Worm (Caenorhabditis elegans) whole organism, L4 larva: ENCODE results near the gene R07E5.15.

Experiments used
- D1046.2 ChIP-seq: fragments of 200-800 bp; sonication (Bioruptor generic); IDR thresholded peaks from 2 replicates; pipeline ENCODE4 v1.3.6; 2022; ENCODE audit warnings: missing genetic modification characterization, missing compliant biosample characterization
- F26F4.8 ChIP-seq: fragments of 200-800 bp; sonication (Bioruptor generic); conservative IDR thresholded peaks from 2 replicates; pipeline ENCODE4 v1.3.6; 2022; ENCODE audit warnings: missing genetic modification characterization, missing compliant biosample characterization
- F37D6.2 ChIP-seq: sonication (generic microtip); optimal IDR thresholded peaks from 2 replicates; lab custom pipeline; 2016; ENCODE audit warnings: mild to moderate bottlenecking, missing genetic modification characterization, missing compliant biosample characterization
- T20F7.1 ChIP-seq: fragments of 200-800 bp; sonication (Bioruptor generic); optimal IDR thresholded peaks from 2 replicates; lab custom pipeline; 2018; ENCODE audit warnings: mild to moderate bottlenecking, missing genetic modification characterization, missing compliant biosample characterization
- Y105C5A.15 ChIP-seq: fragments of 200-800 bp; sonication (Bioruptor generic); IDR thresholded peaks from 2 replicates; pipeline ENCODE4 v1.3.6; 2022; ENCODE audit warnings: missing genetic modification characterization, missing compliant biosample characterization
- Y48G9A.11 ChIP-seq: fragments of 200-800 bp; sonication (Bioruptor generic); IDR thresholded peaks from 2 replicates; pipeline ENCODE4 v1.3.6; 2022; ENCODE audit warnings: missing genetic modification reagents, missing genetic modification characterization, missing compliant biosample characterization
- Y75B8A.6 ChIP-seq: fragments of 200-800 bp; sonication (Bioruptor generic); IDR thresholded peaks from 2 replicates; pipeline ENCODE4 v1.3.6; 2022; ENCODE audit warnings: missing genetic modification reagents, missing genetic modification characterization, missing compliant biosample characterization
- aly-2 ChIP-seq: sonication (generic microtip); optimal IDR thresholded peaks from 2 replicates; lab custom pipeline; 2018; ENCODE audit warnings: missing biosample characterization, missing genetic modification characterization
- arid-1 ChIP-seq: fragments of 200-800 bp; sonication (Bioruptor generic); conservative IDR thresholded peaks from 2 replicates; pipeline ENCODE4 v1.3.6; 2022; ENCODE audit warnings: missing genetic modification reagents, missing genetic modification characterization, missing compliant biosample characterization
- ceh-20 ChIP-seq: fragments of 200-800 bp; sonication (Bioruptor generic); IDR thresholded peaks from 2 replicates; pipeline ENCODE4 v1.3.6; 2022; ENCODE audit warnings: missing genetic modification reagents, missing genetic modification characterization, missing compliant biosample characterization
- daf-8 ChIP-seq: fragments of 200-800 bp; sonication (Bioruptor generic); IDR thresholded peaks from 2 replicates; pipeline ENCODE4 v1.3.6; 2022; ENCODE audit warnings: missing genetic modification characterization, missing compliant biosample characterization
- dmd-8 ChIP-seq: fragments of 200-800 bp; sonication (Bioruptor generic); IDR thresholded peaks from 2 replicates; pipeline ENCODE4 v1.3.6; 2022; ENCODE audit warnings: missing genetic modification characterization, missing compliant biosample characterization
- duxl-1 ChIP-seq: sonication (generic microtip); optimal IDR thresholded peaks from 2 replicates; lab custom pipeline; 2016; ENCODE audit warnings: mild to moderate bottlenecking, missing genetic modification characterization, moderate library complexity, missing compliant biosample characterization; ENCODE audit not compliant: poor library complexity
- dve-1 ChIP-seq: sonication (generic microtip); optimal IDR thresholded peaks from 2 replicates; lab custom pipeline; 2017; ENCODE audit warnings: antibody characterized with exemption, mild to moderate bottlenecking, missing genetic modification characterization, missing compliant biosample characterization; ENCODE audit not compliant: insufficient read depth
- fos-1 ChIP-seq: fragments of 150-350 bp; optimal IDR thresholded peaks from 2 replicates; lab custom pipeline; 2014; ENCODE audit warnings: missing biosample characterization, missing genetic modification characterization
- gei-8 ChIP-seq: fragments of 200-800 bp; sonication (Bioruptor generic); optimal IDR thresholded peaks from 2 replicates; lab custom pipeline; 2018; ENCODE audit warnings: mild to moderate bottlenecking, missing genetic modification characterization, missing compliant biosample characterization
- hif-1 ChIP-seq, 2 experiments: sonication (generic microtip); optimal IDR thresholded peaks; 2 replicates each; lab custom pipeline; 2016 to 2017; ENCODE audit warnings: missing compliant biosample characterization in 2 of 2, missing genetic modification characterization in 2 of 2, missing genetic modification reagents in 2 of 2, missing genotype in 2 of 2, mild to moderate bottlenecking in 1 of 2
- hlh-11 ChIP-seq: fragments of 200-800 bp; sonication (Bioruptor generic); optimal IDR thresholded peaks from 2 replicates; lab custom pipeline; 2018; ENCODE audit warnings: mild to moderate bottlenecking, missing genetic modification characterization, missing compliant biosample characterization
- lim-7 ChIP-seq: fragments of 200-800 bp; sonication (Bioruptor generic); IDR thresholded peaks from 2 replicates; pipeline ENCODE4 v1.3.6; 2022; ENCODE audit warnings: missing genetic modification characterization, missing compliant biosample characterization
- lin-1 ChIP-seq: fragments of 200-800 bp; sonication (Bioruptor generic); IDR thresholded peaks from 2 replicates; pipeline ENCODE4 v1.3.6; 2022; ENCODE audit warnings: missing genetic modification reagents, missing genetic modification characterization, missing compliant biosample characterization
- lin-13 ChIP-seq: fragments of 150-350 bp; optimal IDR thresholded peaks from 2 replicates; lab custom pipeline; 2014; ENCODE audit warnings: missing biosample characterization, missing genetic modification reagents, missing genetic modification characterization
- lin-15B ChIP-seq: fragments of 150-350 bp; sonication (generic microtip); optimal IDR thresholded peaks from 3 replicates; lab custom pipeline; 2014; ENCODE audit warnings: missing biosample characterization, missing genetic modification characterization
- lin-38 ChIP-seq: fragments of 200-800 bp; sonication (Bioruptor generic); IDR thresholded peaks from 2 replicates; pipeline ENCODE4 v1.3.6; 2022; ENCODE audit warnings: missing genetic modification reagents, missing genetic modification characterization, missing compliant biosample characterization
- lir-3 ChIP-seq: sonication (generic microtip); optimal IDR thresholded peaks from 2 replicates; lab custom pipeline; 2016; ENCODE audit warnings: mild to moderate bottlenecking, missing genetic modification characterization, missing compliant biosample characterization
- lsy-2 ChIP-seq, 2 experiments: fragments of 150-350 bp in 1 of 2; sonication (generic microtip) in 1 of 2; optimal IDR thresholded peaks; 2 replicates each; lab custom pipeline; 2014 to 2017; ENCODE audit warnings: missing biosample characterization in 2 of 2, missing genetic modification characterization in 2 of 2
- mdl-1 ChIP-seq, 2 experiments: fragments of 150-350 bp in 1 of 2; sonication (generic microtip) in 1 of 2; optimal IDR thresholded peaks; 2 replicates each; lab custom pipeline; 2014 to 2017; ENCODE audit warnings: missing biosample characterization in 2 of 2, missing genetic modification characterization in 2 of 2
- mep-1 ChIP-seq: fragments of 150-350 bp; sonication (generic microtip); optimal IDR thresholded peaks from 3 replicates; lab custom pipeline; 2014; ENCODE audit warnings: missing biosample characterization, missing genetic modification characterization
- mes-2 ChIP-seq: sonication (generic microtip); optimal IDR thresholded peaks from 2 replicates; lab custom pipeline; 2016; ENCODE audit warnings: missing genotype, mild to moderate bottlenecking, missing genetic modification characterization, missing compliant biosample characterization; ENCODE audit not compliant: poor library complexity, severe bottlenecking
- mxl-2 ChIP-seq: fragments of 200-800 bp; sonication (Bioruptor generic); conservative IDR thresholded peaks from 2 replicates; pipeline ENCODE4 v1.3.6; 2022; ENCODE audit warnings: missing genetic modification reagents, missing genetic modification characterization, missing compliant biosample characterization
- mxl-3 ChIP-seq: fragments of 200-800 bp; sonication (Bioruptor generic); optimal IDR thresholded peaks from 2 replicates; lab custom pipeline; 2018; ENCODE audit warnings: mild to moderate bottlenecking, missing genetic modification characterization, missing compliant biosample characterization
- nhr-42 ChIP-seq: fragments of 200-800 bp; sonication (Bioruptor generic); IDR thresholded peaks from 2 replicates; pipeline ENCODE4 v1.3.6; 2022; ENCODE audit warnings: missing genetic modification characterization, missing compliant biosample characterization
- nhr-48 ChIP-seq: sonication (generic microtip); optimal IDR thresholded peaks from 2 replicates; lab custom pipeline; 2016; ENCODE audit warnings: mild to moderate bottlenecking, missing genetic modification characterization, missing compliant biosample characterization
- nhr-77 ChIP-seq: fragments of 150-350 bp; optimal IDR thresholded peaks from 2 replicates; lab custom pipeline; 2014; ENCODE audit warnings: missing biosample characterization, missing genetic modification characterization
- php-3 ChIP-seq: fragments of 200-800 bp; sonication (Bioruptor generic); IDR thresholded peaks from 2 replicates; pipeline ENCODE4 v1.3.6; 2022; ENCODE audit warnings: missing genetic modification reagents, missing genetic modification characterization, missing compliant biosample characterization
- pqm-1 ChIP-seq: sonication (generic microtip); optimal IDR thresholded peaks from 2 replicates; lab custom pipeline; 2017; ENCODE audit warnings: missing biosample characterization, missing genetic modification characterization
- saeg-2 ChIP-seq: fragments of 200-800 bp; sonication (Bioruptor generic); IDR thresholded peaks from 2 replicates; pipeline ENCODE4 v1.3.6; 2022; ENCODE audit warnings: missing genetic modification reagents, missing genetic modification characterization, missing compliant biosample characterization
- set-16 ChIP-seq: fragments of 200-800 bp; sonication (Bioruptor generic); IDR thresholded peaks from 2 replicates; pipeline ENCODE4 v1.3.6; 2022; ENCODE audit warnings: missing genetic modification reagents, missing genetic modification characterization, missing compliant biosample characterization
- snpc-1.2 ChIP-seq: fragments of 200-800 bp; sonication (Bioruptor generic); IDR thresholded peaks from 2 replicates; pipeline ENCODE4 v1.3.6; 2022; ENCODE audit warnings: missing genetic modification reagents, missing genetic modification characterization, missing compliant biosample characterization
- snpc-4 ChIP-seq: fragments of 150-350 bp; optimal IDR thresholded peaks from 2 replicates; lab custom pipeline; 2014; ENCODE audit warnings: missing biosample characterization, missing genetic modification characterization
- unc-130 ChIP-seq: sonication (generic microtip); optimal IDR thresholded peaks from 2 replicates; lab custom pipeline; 2016; ENCODE audit warnings: missing genetic modification reagents, missing genetic modification characterization, missing compliant biosample characterization
- zip-2 ChIP-seq: fragments of 150-350 bp; optimal IDR thresholded peaks from 2 replicates; lab custom pipeline; 2014; ENCODE audit warnings: missing biosample characterization, missing genetic modification characterization
- ztf-11 ChIP-seq: fragments of 150-350 bp; optimal IDR thresholded peaks from 2 replicates; lab custom pipeline; 2014; ENCODE audit warnings: missing biosample characterization, missing genetic modification characterization

R07E5.15 gene

DNA sequence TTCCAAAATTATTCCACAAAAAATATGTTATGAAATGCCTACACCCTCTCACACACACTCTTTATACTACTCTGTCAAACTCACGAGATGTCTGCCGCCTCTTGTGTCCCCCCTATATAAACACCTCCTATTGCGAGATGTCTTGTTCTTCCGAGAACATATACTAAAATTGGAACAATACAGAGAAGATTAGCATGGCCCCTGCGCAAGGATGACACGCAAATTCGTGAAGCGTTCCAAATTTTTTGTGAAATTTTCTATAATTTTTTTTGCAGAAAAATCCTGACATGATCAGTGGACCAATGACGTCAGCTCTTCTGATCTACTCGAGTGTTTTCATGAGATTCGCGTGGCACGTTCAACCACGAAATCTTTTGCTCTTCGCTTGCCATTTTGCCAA, 12.8 kb downstream of the R07E5.15 start (continued):
- TF ChIP-seq mep-1 (tag; lab: Kevin White, UChicago): peak; percentile 56
- peak; percentile 20 for TF ChIP-seq hlh-11 (tag; lab: Kevin White, UChicago)
- peak; percentile 46 for TF ChIP-seq dve-1
- 0 out of 2 replicates have a peak, but pooled peaks have one; percentile 39 for TF ChIP-seq Y48G9A.11 (GFP tag; lab: Robert Waterston, UW)
- peak; percentile 67 for TF ChIP-seq duxl-1
- peak; percentile 79; the same call in 1 of the 2 replicates for TF ChIP-seq Y105C5A.15
- 0 out of 2 replicates have a peak, but pooled peaks have one; percentile 16 for TF ChIP-seq daf-8 (GFP tag; lab: Robert Waterston, UW)
- peak; percentile 90 for TF ChIP-seq snpc-4 (tag; lab: Kevin White, UChicago)
- TF ChIP-seq snpc-1.2: peak; percentile 68
- peak; percentile 73 for TF ChIP-seq lim-7 (GFP tag; lab: Robert Waterston, UW)
- TF ChIP-seq ceh-20 (GFP tag; lab: Robert Waterston, UW): peak; percentile 82
- TF ChIP-seq saeg-2 (GFP tag; lab: Robert Waterston, UW): peak; percentile 56; the same call in 1 of the 2 replicates
- 0 out of 2 replicates have a peak, but pooled peaks have one; percentile 60 for TF ChIP-seq F26F4.8 (GFP tag; lab: Robert Waterston, UW)
- TF ChIP-seq gei-8 (GFP tag; lab: Kevin White, UChicago): peak; percentile 38
- TF ChIP-seq arid-1 (GFP tag; lab: Robert Waterston, UW): peak; percentile 62
- 0 out of 2 replicates have a peak, but pooled peaks have one; percentile 7 for TF ChIP-seq nhr-42 (GFP tag; lab: Robert Waterston, UW)
- TF ChIP-seq, all 104 proteins: peak for 53; not testable (repeated sequence) for 51

DNA sequence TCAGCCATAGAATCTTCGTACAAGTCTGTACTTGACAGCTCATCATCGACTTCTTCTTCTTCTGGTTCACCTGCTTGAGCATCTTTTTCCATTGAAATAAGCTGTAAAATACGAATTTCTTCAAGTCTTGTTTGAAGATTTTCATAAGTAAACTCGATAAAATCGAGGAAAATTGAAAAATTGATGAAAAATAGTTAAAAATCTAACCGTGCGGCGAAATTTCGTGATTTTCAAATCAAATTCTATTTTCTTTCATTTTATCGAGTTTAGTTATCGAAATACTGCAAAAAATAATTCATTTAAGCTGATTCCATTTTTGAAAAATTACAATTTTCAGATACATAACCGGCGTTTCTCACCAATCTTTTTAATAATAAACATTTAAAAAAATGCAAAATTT, 13.9 kb downstream of the R07E5.15 start, which contains the start of gene R07E5.11:
R07E5.11 (minus strand) TSS at position 101 of the 400 bp plus-strand sequence.
- no peak for TF ChIP-seq hif-1 (tag; optimal IDR thresholded peaks at IDR 0.05; lab: Kevin White, UChicago)
- no peak for TF ChIP-seq mxl-3 (GFP tag; lab: Kevin White, UChicago)
- no peak for TF ChIP-seq mep-1 (tag; lab: Kevin White, UChicago)
- TF ChIP-seq nhr-42 (GFP tag; lab: Robert Waterston, UW): no peak
- TF ChIP-seq lin-38: no peak
- no peak for TF ChIP-seq F37D6.2 (tag; lab: Kevin White, UChicago)
- TF ChIP-seq lir-3 (tag; lab: Kevin White, UChicago): no peak
- TF ChIP-seq nhr-48: no peak
- no peak for TF ChIP-seq mxl-2 (GFP tag; lab: Robert Waterston, UW)

ce11 chrIII:4417956-4418355, 16.7 kb downstream of the R07E5.15 start, which contains the start of the genes R07E5.19 and pdcd-2:
TSS of gene R07E5.19 (minus strand) at chrIII:4418056.
TSS of gene pdcd-2 (minus strand) at chrIII:4418057.
- no peak for TF ChIP-seq lin-15B (tag; lab: Kevin White, UChicago)
- TF ChIP-seq D1046.2 (GFP tag; lab: Robert Waterston, UW): no peak
- no peak for TF ChIP-seq zip-2

DNA sequence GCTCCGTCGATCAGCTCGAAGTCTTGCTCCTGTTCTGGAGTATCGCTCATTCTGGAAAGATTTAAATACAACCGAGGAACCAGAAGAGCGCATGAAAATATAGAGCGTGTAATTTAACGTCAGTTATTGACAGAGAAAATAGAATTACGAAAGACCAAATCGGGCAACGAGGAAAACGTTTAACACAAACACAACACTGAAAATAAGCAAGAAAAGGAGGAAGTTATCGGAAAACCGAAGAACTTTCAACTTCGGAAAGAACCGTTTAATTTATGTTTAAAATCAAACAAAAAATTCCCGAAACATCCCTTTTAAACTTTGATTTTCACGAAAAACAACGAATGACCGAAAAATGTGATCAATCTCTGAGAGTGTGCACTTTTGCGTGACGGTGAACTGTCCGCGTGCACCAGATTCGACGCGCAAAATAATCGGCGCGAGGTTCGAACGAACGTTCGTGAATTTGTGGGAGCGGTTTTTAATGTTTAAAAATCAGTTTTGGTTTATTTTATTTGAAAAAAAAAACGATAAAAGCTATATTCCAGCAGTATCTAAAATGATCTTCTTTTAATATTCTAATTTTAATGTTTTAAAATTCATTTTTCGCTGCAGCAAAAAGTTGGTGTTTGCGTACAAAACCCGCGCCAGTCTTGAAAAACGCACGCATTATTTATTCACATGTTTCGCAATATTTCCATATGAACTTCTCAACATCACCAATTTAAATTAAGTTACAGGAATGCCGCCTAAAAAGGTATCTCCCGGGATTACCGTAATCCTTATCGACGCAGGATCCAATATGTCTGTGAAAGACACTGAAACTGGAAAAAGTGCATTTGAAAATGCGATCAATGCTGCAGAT, 18.1 kb downstream of the R07E5.15 start, which contains the start of the genes R07E5.7 and cku-80:
R07E5.7 (minus strand) TSS at position 51 of the 862 bp plus-strand sequence.
cku-80 (plus strand) TSS at position 732 of the 862 bp plus-strand sequence.
- no peak for TF ChIP-seq pqm-1 (tag; lab: Kevin White, UChicago)
- TF ChIP-seq F26F4.8 (GFP tag; lab: Robert Waterston, UW): no peak
- TF ChIP-seq mdl-1 (tag; optimal IDR thresholded peaks at IDR 0.05; lab: Kevin White, UChicago): peak in 1 of 2 experiments; percentile 15
- peak; percentile 17 for TF ChIP-seq nhr-77 (tag; lab: Kevin White, UChicago)
- peak; percentile 76 for TF ChIP-seq mes-2 (tag; lab: Kevin White, UChicago)
- no peak for TF ChIP-seq lin-1 (GFP tag; lab: Robert Waterston, UW)
- TF ChIP-seq hif-1 (tag; optimal IDR thresholded peaks at IDR 0.05; lab: Kevin White, UChicago): peak in 1 of 2 experiments; percentile 72
- no peak for TF ChIP-seq aly-2 (tag; lab: Kevin White, UChicago)
- TF ChIP-seq snpc-1.2: no peak
- TF ChIP-seq fos-1 (tag; lab: Kevin White, UChicago): no peak
- TF ChIP-seq lsy-2 (tag; optimal IDR thresholded peaks at IDR 0.05; lab: Kevin White, UChicago): peak in 1 of 2 experiments; percentile 80
- no peak for TF ChIP-seq unc-130
- TF ChIP-seq php-3 (GFP tag; lab: Robert Waterston, UW): no peak
- TF ChIP-seq lin-15B (tag; lab: Kevin White, UChicago): peak; percentile 33
- peak; percentile 64 for TF ChIP-seq dve-1
- no peak for TF ChIP-seq Y75B8A.6
- no peak for TF ChIP-seq set-16 (GFP tag; lab: Robert Waterston, UW)
- TF ChIP-seq mxl-2 (GFP tag; lab: Robert Waterston, UW): no peak
- no peak for TF ChIP-seq ztf-11 (tag; lab: Kevin White, UChicago)
- peak; percentile 17 for TF ChIP-seq nhr-48
- no peak for TF ChIP-seq T20F7.1
- TF ChIP-seq lin-13 (GFP tag; lab: Kevin White, UChicago): peak; percentile 19
- no peak for TF ChIP-seq dmd-8
